Worm (Caenorhabditis elegans) whole organism, L4/young adult: ENCODE measurements around the gene F39B3.3.

Experiments used
- dao-5 ChIP-seq: sonication (generic microtip); optimal IDR thresholded peaks from 2 replicates; lab custom pipeline; 2016; ENCODE audit warnings: missing genotype, missing genetic modification characterization, moderate library complexity, missing compliant biosample characterization
- him-1 ChIP-seq: sonication (generic microtip); optimal IDR thresholded peaks from 2 replicates; lab custom pipeline; 2016; ENCODE audit warnings: missing genotype, missing genetic modification reagents, missing genetic modification characterization, missing compliant biosample characterization

- TF ChIP-seq him-1 = no peak
- TF ChIP-seq dao-5 (tag; lab: Kevin White, UChicago) = no peak
Observed at ce11 chrX:17598712-17599111, 19.8 kb upstream of the F39B3.3 start.
